Fruit fly (Drosophila melanogaster) whole organism, embryonic: ENCODE results near the gene loqs.

ENCODE experiments used
- Atf-2 ChIP-seq: fragments of 200-800 bp; sonication (Bioruptor generic); optimal IDR thresholded peaks from 2 replicates; lab custom pipeline; 2016; ENCODE audit warnings: missing biosample characterization, missing genetic modification characterization
- B-H1 ChIP-seq: fragments of 200-800 bp; sonication (Bioruptor generic); IDR thresholded peaks from 3 replicates; pipeline ENCODE4 v1.3.6; 2022; ENCODE audit warnings: missing biosample characterization, missing genetic modification characterization
- B-H2 ChIP-seq: fragments of 200-800 bp; sonication (Bioruptor generic); optimal IDR thresholded peaks from 2 replicates; lab custom pipeline; 2018; ENCODE audit warnings: missing biosample characterization, mild to moderate bottlenecking, missing genetic modification characterization
- C15 ChIP-seq: fragments of 200-800 bp; sonication (Bioruptor generic); IDR thresholded peaks from 3 replicates; pipeline ENCODE4 v1.3.6; 2022; ENCODE audit warnings: missing biosample characterization, missing genetic modification characterization
- CG1024 ChIP-seq: fragments of 200-800 bp; sonication (Bioruptor generic); IDR thresholded peaks from 2 replicates; pipeline ENCODE4 v1.3.6; 2022; ENCODE audit warnings: missing biosample characterization, missing genetic modification characterization
- CG10274 ChIP-seq: fragments of 200-800 bp; sonication (Bioruptor generic); optimal IDR thresholded peaks from 3 replicates; lab custom pipeline; 2017; ENCODE audit warnings: missing biosample characterization, mild to moderate bottlenecking, missing genetic modification characterization
- CG12071 ChIP-seq: fragments of 200-800 bp; sonication (Bioruptor generic); optimal IDR thresholded peaks from 3 replicates; lab custom pipeline; 2018; ENCODE audit warnings: missing biosample characterization, mild to moderate bottlenecking, missing genetic modification characterization
- CG12219 ChIP-seq: fragments of 200-800 bp; sonication (Bioruptor generic); optimal IDR thresholded peaks from 3 replicates; lab custom pipeline; 2018; ENCODE audit warnings: missing biosample characterization, mild to moderate bottlenecking, missing genetic modification characterization
- CG13287 ChIP-seq: fragments of 200-800 bp; sonication (Bioruptor generic); IDR thresholded peaks from 2 replicates; pipeline ENCODE4 v1.3.6; 2022; ENCODE audit warnings: missing biosample characterization, missing genetic modification characterization; ENCODE audit not compliant: partially characterized antibody
- CG13296 ChIP-seq: fragments of 200-800 bp; sonication (Bioruptor generic); optimal IDR thresholded peaks from 3 replicates; lab custom pipeline; 2018; ENCODE audit warnings: missing biosample characterization, mild to moderate bottlenecking, missing genetic modification characterization
- CG13624 ChIP-seq: fragments of 200-800 bp; sonication (Bioruptor generic); optimal IDR thresholded peaks from 2 replicates; lab custom pipeline; 2016; ENCODE audit warnings: missing biosample characterization, missing genetic modification characterization
- CG17612 ChIP-seq: fragments of 200-800 bp; sonication (Bioruptor generic); IDR thresholded peaks from 2 replicates; pipeline ENCODE4 v1.3.6; 2022; ENCODE audit warnings: missing biosample characterization, missing genetic modification characterization
- CG1792 ChIP-seq: fragments of 200-800 bp; sonication (Bioruptor generic); optimal IDR thresholded peaks from 2 replicates; lab custom pipeline; 2016; ENCODE audit warnings: missing biosample characterization, missing genetic modification characterization
- CG18011 ChIP-seq: fragments of 200-800 bp; sonication (Bioruptor generic); optimal IDR thresholded peaks from 2 replicates; lab custom pipeline; 2017; ENCODE audit warnings: missing biosample characterization, missing genetic modification characterization, mild to moderate bottlenecking, moderate library complexity, missing genotype
- CG18764 ChIP-seq: fragments of 200-800 bp; sonication (Bioruptor generic); optimal IDR thresholded peaks from 3 replicates; lab custom pipeline; 2016; ENCODE audit warnings: missing biosample characterization, missing genetic modification characterization
- CG2129 ChIP-seq: fragments of 200-800 bp; sonication (Bioruptor generic); IDR thresholded peaks from 2 replicates; pipeline ENCODE4 v1.3.6; 2022; ENCODE audit warnings: missing biosample characterization, missing genetic modification characterization; ENCODE audit not compliant: partially characterized antibody
- CG31441 ChIP-seq: fragments of 200-800 bp; sonication (Bioruptor generic); IDR thresholded peaks from 2 replicates; pipeline ENCODE4 v1.3.6; 2022; ENCODE audit warnings: missing biosample characterization, missing genetic modification characterization
- CG4820 ChIP-seq: fragments of 200-800 bp; sonication (Bioruptor generic); optimal IDR thresholded peaks from 3 replicates; lab custom pipeline; 2016; ENCODE audit warnings: missing biosample characterization, missing genetic modification characterization
- CG5245 ChIP-seq: fragments of 200-800 bp; sonication (Bioruptor generic); optimal IDR thresholded peaks from 3 replicates; lab custom pipeline; 2016; ENCODE audit warnings: missing biosample characterization, missing genetic modification characterization
- CG6683 ChIP-seq: fragments of 200-800 bp; sonication (Bioruptor generic); optimal IDR thresholded peaks from 2 replicates; lab custom pipeline; 2017; ENCODE audit warnings: missing biosample characterization, mild to moderate bottlenecking, missing genetic modification characterization, missing genetic modification reagents
- CG7745 ChIP-seq: fragments of 200-800 bp; sonication (Bioruptor generic); optimal IDR thresholded peaks from 2 replicates; lab custom pipeline; 2018; ENCODE audit warnings: missing biosample characterization, mild to moderate bottlenecking, missing genetic modification characterization, moderate library complexity
- CG8281 ChIP-seq: fragments of 200-800 bp; sonication (Bioruptor generic); optimal IDR thresholded peaks from 2 replicates; lab custom pipeline; 2018; ENCODE audit warnings: missing biosample characterization, mild to moderate bottlenecking, missing genetic modification characterization, moderate library complexity
- Dp ChIP-seq: fragments of 200-800 bp; sonication (Bioruptor generic); optimal IDR thresholded peaks from 2 replicates; lab custom pipeline; 2018; ENCODE audit warnings: missing biosample characterization, mild to moderate bottlenecking, missing genetic modification characterization, moderate library complexity
- Elba2 ChIP-seq: fragments of 200-800 bp; sonication (Bioruptor generic); optimal IDR thresholded peaks from 3 replicates; lab custom pipeline; 2016; ENCODE audit warnings: missing biosample characterization, missing genetic modification characterization
- Fer1 ChIP-seq: fragments of 200-800 bp; sonication (Bioruptor generic); optimal IDR thresholded peaks from 2 replicates; lab custom pipeline; 2017; ENCODE audit warnings: missing biosample characterization, mild to moderate bottlenecking, missing genetic modification characterization
- Hr39 ChIP-seq: fragments of >200 bp; optimal IDR thresholded peaks from 2 replicates; lab custom pipeline; 2017
- MBD-R2 ChIP-seq: fragments of 200-800 bp; sonication (Bioruptor generic); IDR thresholded peaks from 2 replicates; pipeline ENCODE4 v1.3.6; 2022; ENCODE audit warnings: missing biosample characterization, missing genetic modification characterization
- Neu2 ChIP-seq: fragments of 200-800 bp; sonication (Bioruptor generic); optimal IDR thresholded peaks from 3 replicates; lab custom pipeline; 2016; ENCODE audit warnings: missing biosample characterization, missing genetic modification characterization, borderline replicate concordance
- Oli ChIP-seq: fragments of 200-800 bp; sonication (Bioruptor generic); optimal IDR thresholded peaks from 2 replicates; lab custom pipeline; 2018; ENCODE audit warnings: missing biosample characterization, mild to moderate bottlenecking, missing genetic modification characterization, moderate library complexity
- Ptx1 ChIP-seq: fragments of 200-800 bp; sonication (Bioruptor generic); IDR thresholded peaks from 2 replicates; pipeline ENCODE4 v1.3.6; 2022; ENCODE audit warnings: missing biosample characterization, missing genetic modification characterization
- Rfx ChIP-seq: fragments of 200-800 bp; sonication (Bioruptor generic); IDR thresholded peaks from 2 replicates; pipeline ENCODE4 v1.3.6; 2022; ENCODE audit warnings: missing biosample characterization, missing genetic modification characterization
- Taf1 ChIP-seq: fragments of 200-800 bp; sonication (Bioruptor generic); IDR thresholded peaks from 2 replicates; pipeline ENCODE4 v1.3.6; 2022; ENCODE audit warnings: missing biosample characterization, missing genetic modification characterization
- Xbp1 ChIP-seq: fragments of 200-800 bp; sonication (Bioruptor generic); optimal IDR thresholded peaks from 3 replicates; lab custom pipeline; 2016; ENCODE audit warnings: missing biosample characterization, mild to moderate bottlenecking, missing genetic modification characterization
- ase ChIP-seq: fragments of 200-800 bp; sonication (Bioruptor generic); IDR thresholded peaks from 3 replicates; pipeline ENCODE4 v1.3.6; 2022; ENCODE audit warnings: missing biosample characterization, missing genetic modification characterization
- cg ChIP-seq: fragments of 200-800 bp; sonication (Bioruptor generic); optimal IDR thresholded peaks from 3 replicates; lab custom pipeline; 2019; ENCODE audit warnings: missing biosample characterization, mild to moderate bottlenecking, missing genetic modification characterization, moderate library complexity
- ci ChIP-seq: fragments of 200-800 bp; sonication (Bioruptor generic); IDR thresholded peaks from 3 replicates; pipeline ENCODE4 v1.3.6; 2022; ENCODE audit warnings: missing biosample characterization, missing genetic modification characterization
- crol ChIP-seq: fragments of 200-800 bp; sonication (Bioruptor generic); IDR thresholded peaks from 2 replicates; pipeline ENCODE4 v1.3.6; 2022; ENCODE audit warnings: missing biosample characterization, missing genetic modification characterization
- danr ChIP-seq: fragments of 200-800 bp; sonication (Bioruptor generic); IDR thresholded peaks from 2 replicates; pipeline ENCODE4 v1.3.6; 2022; ENCODE audit warnings: missing biosample characterization, missing genetic modification characterization
- dysf ChIP-seq: fragments of 200-800 bp; sonication (Bioruptor generic); IDR thresholded peaks from 3 replicates; pipeline ENCODE4 v1.3.6; 2022; ENCODE audit warnings: missing biosample characterization, missing genetic modification characterization
- grn ChIP-seq: fragments of 200-800 bp; sonication (Bioruptor generic); optimal IDR thresholded peaks from 3 replicates; lab custom pipeline; 2017; ENCODE audit warnings: missing biosample characterization, missing genetic modification characterization
- lab ChIP-seq: fragments of 200-800 bp; sonication (Bioruptor generic); optimal IDR thresholded peaks from 3 replicates; lab custom pipeline; 2017; ENCODE audit warnings: missing biosample characterization, missing genetic modification characterization, mild to moderate bottlenecking, moderate library complexity, missing genetic modification reagents
- lola ChIP-seq, 3 experiments: fragments of >200 bp in 2 of 3; fragments of 200-800 bp in 1 of 3; sonication (Bioruptor generic) in 1 of 3; optimal IDR thresholded peaks; 2 replicates each; lab custom pipeline; 2017 to 2019; ENCODE audit warnings: missing biosample characterization in 3 of 3, missing genetic modification characterization in 3 of 3, mild to moderate bottlenecking in 1 of 3, moderate library complexity in 1 of 3
- mam ChIP-seq: fragments of 200-800 bp; sonication (Bioruptor generic); optimal IDR thresholded peaks from 3 replicates; lab custom pipeline; 2016; ENCODE audit warnings: missing biosample characterization, missing genetic modification characterization
- mirr ChIP-seq: fragments of 200-800 bp; sonication (Bioruptor generic); optimal IDR thresholded peaks from 3 replicates; lab custom pipeline; 2018; ENCODE audit warnings: missing biosample characterization, mild to moderate bottlenecking, missing genetic modification characterization
- otp ChIP-seq: fragments of 200-800 bp; sonication (Bioruptor generic); IDR thresholded peaks from 3 replicates; pipeline ENCODE4, ENCODE4 v1.3.6; 2022; ENCODE audit warnings: missing biosample characterization, missing genetic modification characterization
- sc ChIP-seq, 3 experiments: fragments of >200 bp in 2 of 3; fragments of 200-800 bp in 1 of 3; sonication (Bioruptor generic) in 1 of 3; optimal IDR thresholded peaks; 2 replicates in 2 of 3; 3 replicates in 1 of 3; lab custom pipeline; 2017; ENCODE audit warnings: mild to moderate bottlenecking in 1 of 3, missing biosample characterization in 1 of 3, missing genetic modification characterization in 1 of 3, missing genetic modification reagents in 1 of 3
- slbo ChIP-seq: fragments of 200-800 bp; sonication (Bioruptor generic); IDR thresholded peaks from 2 replicates; pipeline ENCODE4 v1.3.6; 2022; ENCODE audit warnings: missing biosample characterization, missing genetic modification characterization
- slp2 ChIP-seq: fragments of 200-800 bp; sonication (Bioruptor generic); optimal IDR thresholded peaks from 2 replicates; lab custom pipeline; 2016; ENCODE audit warnings: missing biosample characterization, missing genetic modification characterization
- ssp ChIP-seq: fragments of 200-800 bp; sonication (Bioruptor generic); IDR thresholded peaks from 2 replicates; pipeline ENCODE4 v1.3.6; 2022; ENCODE audit warnings: missing biosample characterization, missing genetic modification characterization
- tap ChIP-seq: fragments of 200-800 bp; optimal IDR thresholded peaks from 3 replicates; lab custom pipeline; 2019; ENCODE audit warnings: missing biosample characterization, mild to moderate bottlenecking, missing genetic modification characterization, moderate library complexity
- vnd ChIP-seq: fragments of 200-800 bp; sonication (Bioruptor generic); IDR thresholded peaks from 3 replicates; pipeline ENCODE4 v1.3.6; 2022; ENCODE audit warnings: missing biosample characterization, missing genetic modification characterization; ENCODE audit not compliant: partially characterized antibody

loqs gene

DNA sequence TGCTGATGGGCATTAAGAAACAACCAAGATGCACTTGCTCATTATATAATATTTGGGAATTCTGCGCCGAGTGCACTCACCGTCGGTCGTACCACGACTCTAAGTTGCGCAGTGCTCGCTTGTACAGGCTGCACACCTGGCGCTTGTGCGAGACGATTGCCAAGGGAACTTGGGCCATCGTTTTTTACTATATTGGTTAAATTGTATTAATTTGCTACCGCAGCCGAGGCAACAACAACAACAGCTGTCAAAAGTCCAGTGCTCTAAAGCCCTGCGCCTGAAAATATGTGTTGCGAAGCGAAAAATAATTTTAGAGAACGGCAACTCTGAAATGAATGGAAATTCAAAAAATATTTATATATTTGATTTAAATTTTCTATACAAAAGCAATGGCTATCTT lies 11.7 kb upstream of the loqs start, which contains the start of gene ND-B22 (continued):
- TF ChIP-seq Hr39 (no peak), CG13287 (GFP tag; lab: Robert Waterston, UW) (peak; percentile 63), Neu2 (GFP tag; lab: Kevin White, UChicago) (no peak), C15 (GFP tag; lab: Robert Waterston, UW) (no peak), CG17612 (GFP tag; lab: Robert Waterston, UW) (no peak), slp2 (GFP tag; lab: Kevin White, UChicago) (no peak), tap (tag; lab: Kevin White, UChicago) (peak; percentile 16), CG18011 (peak; percentile 17), CG13624 (peak; percentile 17), CG2129 (GFP tag; lab: Robert Waterston, UW) (no peak), lola (GFP tag; optimal IDR thresholded peaks at IDR 0.05; lab: Kevin White, UChicago) (no peak), vnd (no peak), Taf1 (GFP tag; lab: Robert Waterston, UW) (no peak), ase (GFP tag; lab: Robert Waterston, UW) (no peak), cg (no peak), CG6683 (no peak), mirr (GFP tag; lab: Kevin White, UChicago) (no peak), CG10274 (no peak), slbo (peak; percentile 69), otp (no peak), Oli (tag; lab: Kevin White, UChicago) (no peak), danr (GFP tag; lab: Robert Waterston, UW) (no peak), grn (GFP tag; lab: Kevin White, UChicago) (no peak), mam (GFP tag; lab: Kevin White, UChicago) (peak; percentile 58), CG12071 (GFP tag; lab: Kevin White, UChicago) (no peak), Xbp1 (GFP tag; lab: Kevin White, UChicago) (peak; percentile 55), CG18764 (no peak), CG1792 (GFP tag; lab: Kevin White, UChicago) (no peak), Fer1 (GFP tag; lab: Kevin White, UChicago) (peak; percentile 61), B-H1 (GFP tag; lab: Robert Waterston, UW) (no peak), CG1024 (GFP tag; lab: Robert Waterston, UW) (no peak), dysf (GFP tag; lab: Robert Waterston, UW) (0 out of 3 replicates have a peak, but pooled peaks have one; percentile 5), Ptx1 (GFP tag; lab: Robert Waterston, UW) (peak; percentile 36; the same call in 1 of the 2 replicates), CG7745 (tag; lab: Kevin White, UChicago) (no peak), CG13296 (GFP tag; lab: Kevin White, UChicago) (peak; percentile 36), lab (GFP tag; lab: Kevin White, UChicago) (peak; percentile 57), Rfx (GFP tag; lab: Robert Waterston, UW) (peak; percentile 70), B-H2 (GFP tag; lab: Kevin White, UChicago) (peak; percentile 88), Atf-2 (GFP tag; lab: Kevin White, UChicago) (no peak), ssp (GFP tag; lab: Robert Waterston, UW) (no peak), CG31441 (peak; percentile 39; the same call in 1 of the 2 replicates), CG4820 (GFP tag; lab: Kevin White, UChicago) (peak; percentile 39), CG12219 (GFP tag; lab: Kevin White, UChicago) (no peak), CG5245 (GFP tag; lab: Kevin White, UChicago) (peak; percentile 25), Dp (GFP tag; lab: Kevin White, UChicago) (peak; percentile 88), ci (GFP tag; lab: Robert Waterston, UW) (peak; percentile 66), crol (GFP tag; lab: Robert Waterston, UW) (no peak), sc (optimal IDR thresholded peaks at IDR 0.05; lab: Kevin White, UChicago) (no peak), sc (GFP tag; optimal IDR thresholded peaks at IDR 0.05; lab: Kevin White, UChicago) (no peak), MBD-R2 (GFP tag; lab: Robert Waterston, UW) (peak; percentile 85), CG8281 (tag; lab: Kevin White, UChicago) (no peak), Elba2 (no peak)
